Worm (Caenorhabditis elegans) whole organism, late embryonic: Measurements from ENCODE around the gene H08J19.1.

ENCODE experiments used
- K02D7.2 ChIP-seq: sonication (generic microtip); optimal IDR thresholded peaks from 2 replicates; lab custom pipeline; 2017; ENCODE audit warnings: mild to moderate bottlenecking, missing genetic modification characterization, missing compliant biosample characterization
- T23F11.4 ChIP-seq: fragments of 200-800 bp; sonication (Bioruptor generic); optimal IDR thresholded peaks from 2 replicates; lab custom pipeline; 2018; ENCODE audit warnings: mild to moderate bottlenecking, missing genetic modification characterization, missing compliant biosample characterization
- ceh-18 ChIP-seq: sonication (generic microtip); optimal IDR thresholded peaks from 2 replicates; lab custom pipeline; 2016; ENCODE audit warnings: missing genetic modification characterization, missing compliant biosample characterization
- ceh-45 ChIP-seq: fragments of 200-800 bp; sonication (Bioruptor generic); IDR thresholded peaks from 2 replicates; pipeline ENCODE4 v1.3.6; 2022; ENCODE audit warnings: missing genetic modification reagents, missing genetic modification characterization, missing compliant biosample characterization
- dmd-4 ChIP-seq: sonication (generic microtip); optimal IDR thresholded peaks from 2 replicates; lab custom pipeline; 2016; ENCODE audit warnings: borderline replicate concordance, missing genetic modification characterization, missing compliant biosample characterization
- elt-2 ChIP-seq: sonication (generic microtip); optimal IDR thresholded peaks from 2 replicates; lab custom pipeline; 2016; ENCODE audit warnings: missing genetic modification reagents, missing genetic modification characterization, missing compliant biosample characterization
- ets-4 ChIP-seq: sonication (generic microtip); optimal IDR thresholded peaks from 2 replicates; lab custom pipeline; 2016; ENCODE audit warnings: missing genetic modification characterization, missing compliant biosample characterization
- fkh-10 ChIP-seq: fragments of 150-350 bp; optimal IDR thresholded peaks from 2 replicates; lab custom pipeline; 2014; ENCODE audit warnings: missing biosample characterization, missing genetic modification reagents, missing genetic modification characterization
- fkh-6 ChIP-seq: sonication (generic microtip); optimal IDR thresholded peaks from 2 replicates; lab custom pipeline; 2016; ENCODE audit warnings: missing genetic modification characterization, missing compliant biosample characterization
- hlh-15 ChIP-seq: sonication (generic microtip); optimal IDR thresholded peaks from 2 replicates; lab custom pipeline; 2016; ENCODE audit warnings: missing genetic modification characterization, missing compliant biosample characterization
- madf-2 ChIP-seq: sonication (generic microtip); optimal IDR thresholded peaks from 2 replicates; lab custom pipeline; 2017; ENCODE audit warnings: missing genetic modification characterization, missing compliant biosample characterization
- nhr-11 ChIP-seq: fragments of 150-350 bp; optimal IDR thresholded peaks from 2 replicates; lab custom pipeline; 2014; ENCODE audit warnings: missing biosample characterization, missing genetic modification characterization
- pqm-1 ChIP-seq: sonication (generic microtip); optimal IDR thresholded peaks from 2 replicates; lab custom pipeline; 2016; ENCODE audit warnings: missing genetic modification characterization, missing compliant biosample characterization
- rnt-1 ChIP-seq: sonication (generic microtip); optimal IDR thresholded peaks from 2 replicates; lab custom pipeline; 2016; ENCODE audit warnings: missing genetic modification characterization, missing compliant biosample characterization

ce11 chrX:15650428-15650827, 7.7 kb downstream of the H08J19.1 start:
- TF ChIP-seq K02D7.2 (tag; lab: Kevin White, UChicago), result no peak
- TF ChIP-seq ceh-18 (tag; lab: Kevin White, UChicago), result no peak
- no peak for TF ChIP-seq pqm-1 (tag; lab: Kevin White, UChicago)
- no peak for TF ChIP-seq rnt-1 (tag; lab: Kevin White, UChicago)
- TF ChIP-seq madf-2 (tag; lab: Kevin White, UChicago), result no peak
- no peak for TF ChIP-seq nhr-11 (tag; lab: Kevin White, UChicago)
- TF ChIP-seq dmd-4 (tag; lab: Kevin White, UChicago), result no peak
- no peak for TF ChIP-seq fkh-10 (GFP tag; lab: Kevin White, UChicago)
- TF ChIP-seq T23F11.4, result no peak
- no peak for TF ChIP-seq hlh-15 (tag; lab: Kevin White, UChicago)
- no peak for TF ChIP-seq ceh-45 (GFP tag; lab: Robert Waterston, UW)
- no peak for TF ChIP-seq ets-4 (tag; lab: Kevin White, UChicago)
- TF ChIP-seq elt-2 (tag; lab: Kevin White, UChicago), result no peak
- no peak for TF ChIP-seq fkh-6 (tag; lab: Kevin White, UChicago)
